Fruit fly (Drosophila melanogaster): ENCODE results near the gene Hs3st-B.

The Hs3st-B gene

DNA sequence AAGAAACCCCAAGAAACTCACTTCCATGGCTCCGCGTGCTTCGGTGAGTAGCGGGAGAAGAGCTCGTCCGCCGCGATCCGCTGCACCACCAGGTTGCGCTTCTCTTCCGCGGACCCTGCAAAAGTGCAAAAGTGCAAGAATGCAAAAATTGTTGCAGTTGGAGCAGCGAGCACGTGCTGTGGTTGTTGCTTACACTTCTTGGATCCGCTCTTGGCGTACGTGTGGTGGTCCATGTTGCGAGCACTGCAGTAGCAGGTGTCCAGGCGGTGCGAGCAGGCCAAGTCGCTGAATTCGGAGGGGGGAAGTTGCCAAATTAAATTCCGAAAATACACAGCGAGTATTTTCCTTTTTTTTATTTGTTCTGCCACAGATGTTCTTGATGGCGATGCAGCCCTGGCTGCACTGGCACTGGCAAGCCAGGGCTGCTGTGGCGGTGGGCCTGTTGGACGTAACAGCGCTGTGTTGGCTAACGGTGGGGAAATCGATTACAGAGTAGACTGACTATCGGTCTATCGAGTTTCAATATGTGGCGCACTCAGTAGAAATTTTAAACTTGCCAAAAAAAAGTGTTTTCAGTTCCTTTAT, 20.1 kb downstream of the Hs3st-B start, which contains the start of gene CG8010 (continued):
- TF ChIP-seq Tbp (GFP tag; optimal IDR thresholded peaks at IDR 0.05): no peak
- no peak for TF ChIP-seq ab (GFP tag; optimal IDR thresholded peaks at IDR 0.05)
- peak; percentile 40; the same call in 1 of the 2 replicates for TF ChIP-seq CG14014 (GFP tag; IDR thresholded peaks at IDR 0.05)
- TF ChIP-seq CG14710 (tag; optimal IDR thresholded peaks at IDR 0.05): peak; percentile 45
- no peak for TF ChIP-seq CG17568 (GFP tag; optimal IDR thresholded peaks at IDR 0.05)
- TF ChIP-seq trh (GFP tag; optimal IDR thresholded peaks at IDR 0.05): no peak
- no peak for TF ChIP-seq bab2 (GFP tag; optimal IDR thresholded peaks at IDR 0.05)
- TF ChIP-seq danr (GFP tag; IDR thresholded peaks at IDR 0.05): no peak
- TF ChIP-seq CG12769 (tag; optimal IDR thresholded peaks at IDR 0.05): no peak
- TF ChIP-seq Usf (GFP tag; optimal IDR thresholded peaks at IDR 0.05): no peak
- TF ChIP-seq CG11696 (GFP tag; IDR thresholded peaks at IDR 0.05): no peak
- TF ChIP-seq Deaf1 (tag; optimal IDR thresholded peaks at IDR 0.05): no peak
- no peak for TF ChIP-seq CG13424 (tag; optimal IDR thresholded peaks at IDR 0.05)
- peak; percentile 4 for TF ChIP-seq phol (tag; optimal IDR thresholded peaks at IDR 0.05)
- TF ChIP-seq nerfin-2 (GFP tag; IDR thresholded peaks at IDR 0.05; ENCODE audit: partially characterized antibody): peak; percentile 42; the same call in 1 of the 2 replicates
- TF ChIP-seq ATbp (GFP tag; optimal IDR thresholded peaks at IDR 0.05): no peak
- TF ChIP-seq CG2678 (tag; optimal IDR thresholded peaks at IDR 0.05): no peak
- peak; percentile 42; the same call in 1 of the 3 replicates for TF ChIP-seq CG7963 (GFP tag; IDR thresholded peaks at IDR 0.05; ENCODE audit: partially characterized antibody)
- no peak for TF ChIP-seq CG11085 (GFP tag; IDR thresholded peaks at IDR 0.05)
- no peak for TF ChIP-seq ara (GFP tag; IDR thresholded peaks at IDR 0.05)
- TF ChIP-seq GATAe (GFP tag; conservative IDR thresholded peaks at IDR 0.05): no peak
- TF ChIP-seq Atf3 (GFP tag; optimal IDR thresholded peaks at IDR 0.05): no peak
- TF ChIP-seq Spps (tag; optimal IDR thresholded peaks at IDR 0.05): no peak
- TF ChIP-seq CG12299 (tag; optimal IDR thresholded peaks at IDR 0.05): no peak
- peak; percentile 56 for TF ChIP-seq HmgZ (tag; optimal IDR thresholded peaks at IDR 0.05)
- TF ChIP-seq CG11560 (tag; IDR thresholded peaks at IDR 0.05): no peak
- no peak for TF ChIP-seq br (optimal IDR thresholded peaks at IDR 0.05)
- no peak for TF ChIP-seq CG8281 (tag; optimal IDR thresholded peaks at IDR 0.05)
- no peak for TF ChIP-seq h (optimal IDR thresholded peaks at IDR 0.05)
- TF ChIP-seq vnd (GFP tag; IDR thresholded peaks at IDR 0.05; ENCODE audit: partially characterized antibody): no peak
- no peak for TF ChIP-seq seq (GFP tag; IDR thresholded peaks at IDR 0.05)
- TF ChIP-seq cas (GFP tag; IDR thresholded peaks at IDR 0.05): no peak; the same call in 1 of the 2 replicates
- peak; percentile 54 for TF ChIP-seq Sry-δ (GFP tag; optimal IDR thresholded peaks at IDR 0.05)
- TF ChIP-seq so (GFP tag; IDR thresholded peaks at IDR 0.05): no peak
- no peak for TF ChIP-seq Aef1 (GFP tag; IDR thresholded peaks at IDR 0.05)
- TF ChIP-seq CG18764 (GFP tag; optimal IDR thresholded peaks at IDR 0.05): no peak
- no peak for TF ChIP-seq Doc3 (GFP tag; IDR thresholded peaks at IDR 0.05; ENCODE audit: partially characterized antibody)
- TF ChIP-seq Dad (GFP tag; optimal IDR thresholded peaks at IDR 0.05): no peak
- TF ChIP-seq HLH4C (GFP tag; IDR thresholded peaks at IDR 0.05; ENCODE audit: partially characterized antibody): peak; percentile 58; the same call in 2 of the 3 replicates
- TF ChIP-seq CG3407 (GFP tag; optimal IDR thresholded peaks at IDR 0.05): no peak
- no peak for TF ChIP-seq CG6654 (GFP tag; optimal IDR thresholded peaks at IDR 0.05)
- no peak for TF ChIP-seq CG7745 (tag; optimal IDR thresholded peaks at IDR 0.05)
- TF ChIP-seq CG2116 (GFP tag; optimal IDR thresholded peaks at IDR 0.05): peak; percentile 92
- no peak for TF ChIP-seq insv (GFP tag; optimal IDR thresholded peaks at IDR 0.05)
- TF ChIP-seq esg (GFP tag; conservative IDR thresholded peaks at IDR 0.05): no peak
- TF ChIP-seq ase (GFP tag; IDR thresholded peaks at IDR 0.05): no peak
- no peak for TF ChIP-seq Fer3 (tag; optimal IDR thresholded peaks at IDR 0.05)
- TF ChIP-seq CG4404 (GFP tag; IDR thresholded peaks at IDR 0.05): no peak
- no peak for TF ChIP-seq CG15601 (tag; optimal IDR thresholded peaks at IDR 0.05)
- 0 out of 2 replicates have a peak, but pooled peaks have one; percentile 30 for TF ChIP-seq Drgx (GFP tag; IDR thresholded peaks at IDR 0.05)
- no peak for TF ChIP-seq CG4854 (GFP tag; optimal IDR thresholded peaks at IDR 0.05)
